Fruit fly (Drosophila melanogaster): ENCODE data around the gene CG7910.

Gene CG7910

dm6 chr3R:8122198-8122970 is 35.3 kb downstream of the CG7910 start, which contains the start of gene CG7878 (continued):
- TF ChIP-seq spab (GFP tag; optimal IDR thresholded peaks at IDR 0.05) (no peak), fd59A (GFP tag; optimal IDR thresholded peaks at IDR 0.05) (no peak), CG8119 (GFP tag; IDR thresholded peaks at IDR 0.05) (no peak), CG6276 (GFP tag; optimal IDR thresholded peaks at IDR 0.05) (no peak), CG11762 (GFP tag; optimal IDR thresholded peaks at IDR 0.05; ENCODE audit: insufficient read depth) (no peak), Sox14 (GFP tag; optimal IDR thresholded peaks at IDR 0.05) (peak; percentile 65), CG10631 (GFP tag; optimal IDR thresholded peaks at IDR 0.05) (peak; percentile 48), fd85E (GFP tag; optimal IDR thresholded peaks at IDR 0.05) (no peak), CG31627 (GFP tag; optimal IDR thresholded peaks at IDR 0.05) (peak; percentile 51)

- TF ChIP-seq Smox (GFP tag; optimal IDR thresholded peaks at IDR 0.05), result peak; percentile 29
- TF ChIP-seq Gug (GFP tag; IDR thresholded peaks at IDR 0.05), result no peak
- peak; percentile 34 for TF ChIP-seq lz (GFP tag; optimal IDR thresholded peaks at IDR 0.05)
- TF ChIP-seq dsx (GFP tag; optimal IDR thresholded peaks at IDR 0.05; ENCODE audit: poor library complexity, severe bottlenecking), result peak; percentile 84
- peak; percentile 44; the same call in 1 of the 3 replicates for TF ChIP-seq CG6163 (GFP tag; IDR thresholded peaks at IDR 0.05)
- TF ChIP-seq Sox102F (GFP tag; optimal IDR thresholded peaks at IDR 0.05), result peak; percentile 7
- TF ChIP-seq Sox14 (GFP tag; optimal IDR thresholded peaks at IDR 0.05), result peak; percentile 51
- peak; percentile 33 for TF ChIP-seq Hr39 (GFP tag; optimal IDR thresholded peaks at IDR 0.05)
- TF ChIP-seq Eip78C (GFP tag), result peak; percentile 73
- TF ChIP-seq Blimp-1 (GFP tag; optimal IDR thresholded peaks at IDR 0.05), result no peak
- TF ChIP-seq CG6854 (GFP tag; optimal IDR thresholded peaks at IDR 0.05), result no peak
- TF ChIP-seq Eip93F (GFP tag; optimal IDR thresholded peaks at IDR 0.05), result peak; percentile 10
- TF ChIP-seq CG32006 (GFP tag; optimal IDR thresholded peaks at IDR 0.05), result peak; percentile 26
- peak; percentile 3 for TF ChIP-seq CG11762 (GFP tag; optimal IDR thresholded peaks at IDR 0.05; ENCODE audit: insufficient read depth)
- no peak for TF ChIP-seq fd59A (GFP tag; optimal IDR thresholded peaks at IDR 0.05)
- peak; percentile 43 for TF ChIP-seq Met (GFP tag; optimal IDR thresholded peaks at IDR 0.05)
- TF ChIP-seq CG3032 (tag; optimal IDR thresholded peaks at IDR 0.05), result peak; percentile 65
- TF ChIP-seq CG15336 (GFP tag; IDR thresholded peaks at IDR 0.05), result peak; percentile 59; the same call in 1 of the 2 replicates
- no peak for TF ChIP-seq CG8319 (GFP tag; optimal IDR thresholded peaks at IDR 0.05)
- TF ChIP-seq CG1621 (tag; optimal IDR thresholded peaks at IDR 0.05), result peak; percentile 68
- TF ChIP-seq dac (GFP tag; optimal IDR thresholded peaks at IDR 0.05), result no peak
- peak; percentile 58 for TF ChIP-seq Ets96B (tag; optimal IDR thresholded peaks at IDR 0.05)
- TF ChIP-seq esn (GFP tag; optimal IDR thresholded peaks at IDR 0.05), result peak; percentile 57
- 0 out of 3 replicates have a peak, but pooled peaks have one; percentile 15 for TF ChIP-seq CG8119 (GFP tag; IDR thresholded peaks at IDR 0.05)
- TF ChIP-seq CG10669 (GFP tag; optimal IDR thresholded peaks at IDR 0.05), result peak; percentile 27
- peak; percentile 43 to 45 for TF ChIP-seq ss (GFP tag; optimal IDR thresholded peaks at IDR 0.05)
- TF ChIP-seq CG34406 (GFP tag; optimal IDR thresholded peaks at IDR 0.05), result peak; percentile 26
- TF ChIP-seq CG6808 (GFP tag; optimal IDR thresholded peaks at IDR 0.05), result no peak
- no peak for TF ChIP-seq spab (GFP tag; optimal IDR thresholded peaks at IDR 0.05)
- TF ChIP-seq Eip75B (GFP tag; optimal IDR thresholded peaks at IDR 0.05), result peak; percentile 2
- TF ChIP-seq Sox15 (GFP tag; optimal IDR thresholded peaks at IDR 0.05), result peak; percentile 14
- no peak for TF ChIP-seq Hr38 (GFP tag; optimal IDR thresholded peaks at IDR 0.05)
- no peak for TF ChIP-seq Lpt (GFP tag; optimal IDR thresholded peaks at IDR 0.05)
- TF ChIP-seq salr (GFP tag; optimal IDR thresholded peaks at IDR 0.05), result no peak
- TF ChIP-seq pdm3 (GFP tag; optimal IDR thresholded peaks at IDR 0.05), result peak; percentile 32
- no peak for TF ChIP-seq vri (GFP tag; optimal IDR thresholded peaks at IDR 0.05)
- TF ChIP-seq CG4318 (GFP tag; optimal IDR thresholded peaks at IDR 0.05), result no peak
- TF ChIP-seq CG6792 (GFP tag; optimal IDR thresholded peaks at IDR 0.05), result peak; percentile 15
- no peak for TF ChIP-seq CG16779 (tag; optimal IDR thresholded peaks at IDR 0.05)
- TF ChIP-seq Ets21C (GFP tag; optimal IDR thresholded peaks at IDR 0.05), result peak; percentile 15
- peak; percentile 28 for TF ChIP-seq achi (GFP tag; optimal IDR thresholded peaks at IDR 0.05)
These were observed 39.5 kb downstream of the CG7910 start, which contains the start of the genes CG9667 and Arl8 for dm6 chr3R:8126316-8127150. Gene CG9667, minus strand, starts transcription at chr3R:8126357. Gene Arl8, plus strand, starts transcription at chr3R:8126605.
